Worm (Caenorhabditis elegans) whole organism, L4 larva: ENCODE results near the gene str-4.

Experiments used
- D1046.2 ChIP-seq: fragments of 200-800 bp; sonication (Bioruptor generic); IDR thresholded peaks from 2 replicates; pipeline ENCODE4 v1.3.6; 2022; ENCODE audit warnings: missing genetic modification characterization, missing compliant biosample characterization
- F10B5.3 ChIP-seq: sonication (generic microtip); optimal IDR thresholded peaks from 2 replicates; lab custom pipeline; 2016; ENCODE audit warnings: mild to moderate bottlenecking, missing genetic modification characterization, missing compliant biosample characterization
- F37D6.2 ChIP-seq: sonication (generic microtip); optimal IDR thresholded peaks from 2 replicates; lab custom pipeline; 2016; ENCODE audit warnings: mild to moderate bottlenecking, missing genetic modification characterization, missing compliant biosample characterization
- F44E2.7 ChIP-seq: fragments of 200-800 bp; sonication (Bioruptor generic); IDR thresholded peaks from 2 replicates; pipeline ENCODE4 v2.1.2; 2022; ENCODE audit warnings: missing genetic modification characterization, missing compliant biosample characterization
- T26A8.4 ChIP-seq: fragments of 200-800 bp; sonication (Bioruptor generic); IDR thresholded peaks from 2 replicates; pipeline ENCODE4 v1.3.6; 2022; ENCODE audit warnings: missing genetic modification characterization, missing compliant biosample characterization
- aha-1 ChIP-seq: fragments of 150-350 bp; peaks from one replicate; lab custom pipeline; 2014; ENCODE audit warnings: missing biosample characterization, missing genetic modification characterization
- aly-2 ChIP-seq: sonication (generic microtip); optimal IDR thresholded peaks from 2 replicates; lab custom pipeline; 2018; ENCODE audit warnings: missing biosample characterization, missing genetic modification characterization
- attf-4 ChIP-seq: sonication (generic microtip); optimal IDR thresholded peaks from 3 replicates; lab custom pipeline; 2017; ENCODE audit warnings: missing biosample characterization, missing genetic modification characterization
- ceh-32 ChIP-seq: sonication (generic microtip); optimal IDR thresholded peaks from 2 replicates; lab custom pipeline; 2016; ENCODE audit warnings: mild to moderate bottlenecking, missing genetic modification characterization, missing compliant biosample characterization; ENCODE audit not compliant: poor library complexity
- daf-16 ChIP-seq, 3 experiments: sonication (generic microtip); optimal IDR thresholded peaks; 2 replicates each; lab custom pipeline; 2016 to 2017; ENCODE audit warnings: missing genetic modification characterization in 3 of 3, missing genetic modification reagents in 3 of 3, mild to moderate bottlenecking in 2 of 3, missing compliant biosample characterization in 2 of 3, missing biosample characterization in 1 of 3, moderate library complexity in 1 of 3
- dmd-6 ChIP-seq: fragments of 200-800 bp; sonication (Bioruptor generic); IDR thresholded peaks from 2 replicates; pipeline ENCODE4 v1.3.6; 2022; ENCODE audit warnings: missing genetic modification reagents, missing genetic modification characterization, missing compliant biosample characterization
- dmd-8 ChIP-seq: fragments of 200-800 bp; sonication (Bioruptor generic); IDR thresholded peaks from 2 replicates; pipeline ENCODE4 v1.3.6; 2022; ENCODE audit warnings: missing genetic modification characterization, missing compliant biosample characterization
- dve-1 ChIP-seq: sonication (generic microtip); optimal IDR thresholded peaks from 2 replicates; lab custom pipeline; 2017; ENCODE audit warnings: antibody characterized with exemption, mild to moderate bottlenecking, missing genetic modification characterization, missing compliant biosample characterization; ENCODE audit not compliant: insufficient read depth
- egl-43 ChIP-seq: fragments of 200-800 bp; sonication (Bioruptor generic); IDR thresholded peaks from 2 replicates; pipeline ENCODE4 v1.3.6; 2022; ENCODE audit warnings: missing genetic modification reagents, missing genetic modification characterization, missing compliant biosample characterization
- fkh-10 ChIP-seq: fragments of 150-350 bp; optimal IDR thresholded peaks from 2 replicates; lab custom pipeline; 2014; ENCODE audit warnings: missing biosample characterization, missing genetic modification reagents, missing genetic modification characterization
- hmg-1.1 ChIP-seq: fragments of 200-800 bp; sonication (Bioruptor generic); IDR thresholded peaks from 2 replicates; pipeline ENCODE4 v1.3.6; 2022; ENCODE audit warnings: missing genetic modification reagents, missing genetic modification characterization, missing compliant biosample characterization
- lin-13 ChIP-seq: fragments of 150-350 bp; optimal IDR thresholded peaks from 2 replicates; lab custom pipeline; 2014; ENCODE audit warnings: missing biosample characterization, missing genetic modification reagents, missing genetic modification characterization
- lin-15B ChIP-seq: fragments of 150-350 bp; sonication (generic microtip); optimal IDR thresholded peaks from 3 replicates; lab custom pipeline; 2014; ENCODE audit warnings: missing biosample characterization, missing genetic modification characterization
- madf-5 ChIP-seq, 2 experiments: fragments of 200-800 bp; sonication (Bioruptor generic); IDR thresholded peaks; 2 replicates each; pipeline ENCODE4 v1.3.6; 2022; ENCODE audit warnings: missing compliant biosample characterization in 2 of 2, missing genetic modification characterization in 2 of 2
- mes-2 ChIP-seq: sonication (generic microtip); optimal IDR thresholded peaks from 2 replicates; lab custom pipeline; 2016; ENCODE audit warnings: missing genotype, mild to moderate bottlenecking, missing genetic modification characterization, missing compliant biosample characterization; ENCODE audit not compliant: poor library complexity, severe bottlenecking
- nhr-10 ChIP-seq: fragments of 150-350 bp; optimal IDR thresholded peaks from 2 replicates; lab custom pipeline; 2014; ENCODE audit warnings: missing biosample characterization, missing genetic modification characterization
- nhr-25 ChIP-seq: sonication (generic microtip); optimal IDR thresholded peaks from 2 replicates; lab custom pipeline; 2017; ENCODE audit warnings: missing genetic modification characterization, mild to moderate bottlenecking, missing compliant biosample characterization, antibody characterized with exemption, moderate library complexity, borderline replicate concordance; ENCODE audit not compliant: insufficient read depth
- nhr-28 ChIP-seq: fragments of 150-350 bp; optimal IDR thresholded peaks from 2 replicates; lab custom pipeline; 2014; ENCODE audit warnings: missing biosample characterization, missing genetic modification characterization
- nhr-48 ChIP-seq: sonication (generic microtip); optimal IDR thresholded peaks from 2 replicates; lab custom pipeline; 2016; ENCODE audit warnings: mild to moderate bottlenecking, missing genetic modification characterization, missing compliant biosample characterization
- php-3 ChIP-seq: fragments of 200-800 bp; sonication (Bioruptor generic); IDR thresholded peaks from 2 replicates; pipeline ENCODE4 v1.3.6; 2022; ENCODE audit warnings: missing genetic modification reagents, missing genetic modification characterization, missing compliant biosample characterization
- pqm-1 ChIP-seq: sonication (generic microtip); optimal IDR thresholded peaks from 2 replicates; lab custom pipeline; 2017; ENCODE audit warnings: missing biosample characterization, missing genetic modification characterization
- saeg-2 ChIP-seq: fragments of 200-800 bp; sonication (Bioruptor generic); IDR thresholded peaks from 2 replicates; pipeline ENCODE4 v1.3.6; 2022; ENCODE audit warnings: missing genetic modification reagents, missing genetic modification characterization, missing compliant biosample characterization
- set-16 ChIP-seq: fragments of 200-800 bp; sonication (Bioruptor generic); IDR thresholded peaks from 2 replicates; pipeline ENCODE4 v1.3.6; 2022; ENCODE audit warnings: missing genetic modification reagents, missing genetic modification characterization, missing compliant biosample characterization
- snpc-1.2 ChIP-seq: fragments of 200-800 bp; sonication (Bioruptor generic); IDR thresholded peaks from 2 replicates; pipeline ENCODE4 v1.3.6; 2022; ENCODE audit warnings: missing genetic modification reagents, missing genetic modification characterization, missing compliant biosample characterization
- tra-1 ChIP-seq: fragments of 200-800 bp; sonication (Bioruptor generic); IDR thresholded peaks from 2 replicates; pipeline ENCODE4 v1.3.6; 2022; ENCODE audit warnings: missing genetic modification reagents, missing genetic modification characterization, missing compliant biosample characterization
- unc-62 ChIP-seq, 3 experiments: fragments of 150-350 bp in 1 of 3; sonication (generic microtip); optimal IDR thresholded peaks in 2 of 3; peaks in 1 of 3; 1 replicate in 1 of 3; 2 replicates in 2 of 3; lab custom pipeline; 2014 to 2017; ENCODE audit warnings: missing biosample characterization in 3 of 3, missing genetic modification characterization in 3 of 3, missing genetic modification reagents in 3 of 3, missing genotype in 1 of 3
- ztf-7 ChIP-seq: fragments of 150-350 bp; optimal IDR thresholded peaks from 2 replicates; lab custom pipeline; 2014; ENCODE audit warnings: missing biosample characterization, missing genetic modification characterization

str-4 gene

DNA sequence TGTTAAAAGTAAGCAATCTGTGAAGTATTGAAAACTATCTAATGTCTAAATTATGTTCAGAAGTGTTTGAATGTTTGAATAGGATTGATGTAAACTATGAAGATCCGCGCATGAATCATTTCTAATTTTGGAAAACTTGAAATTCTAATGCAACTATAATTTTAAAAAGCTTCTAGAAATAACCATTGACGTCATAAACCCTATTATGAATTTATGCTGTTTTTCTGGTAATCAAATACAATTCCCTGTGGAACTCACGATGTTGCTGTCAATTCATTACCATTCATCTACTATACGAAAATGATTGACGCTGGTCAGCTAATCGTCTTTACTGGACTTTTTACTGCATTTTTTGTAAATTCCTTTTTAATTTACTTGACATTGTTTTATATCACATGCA, 12.1 kb downstream of the str-4 start, which contains the start of gene str-37:
TSS of gene str-37 (plus strand) at position 301 of the 400 bp plus-strand sequence.
- TF ChIP-seq fkh-10 (GFP tag; lab: Kevin White, UChicago) (no peak), T26A8.4 (GFP tag; lab: Robert Waterston, UW) (no peak), nhr-10 (tag; lab: Kevin White, UChicago) (no peak), ceh-32 (no peak), D1046.2 (GFP tag; lab: Robert Waterston, UW) (no peak), aly-2 (tag; lab: Kevin White, UChicago) (no peak), lin-15B (tag; lab: Kevin White, UChicago) (no peak), ztf-7 (tag; lab: Kevin White, UChicago) (no peak), aha-1 (tag; lab: Kevin White, UChicago) (no peak), snpc-1.2 (GFP tag; lab: Robert Waterston, UW) (no peak), egl-43 (GFP tag; lab: Robert Waterston, UW) (no peak), dve-1 (no peak), mes-2 (tag; lab: Kevin White, UChicago) (no peak), F44E2.7 (GFP tag; lab: Robert Waterston, UW) (no peak), nhr-25 (tag; lab: Kevin White, UChicago) (no peak)
- TF ChIP-seq, all 104 proteins: peak for 0

DNA sequence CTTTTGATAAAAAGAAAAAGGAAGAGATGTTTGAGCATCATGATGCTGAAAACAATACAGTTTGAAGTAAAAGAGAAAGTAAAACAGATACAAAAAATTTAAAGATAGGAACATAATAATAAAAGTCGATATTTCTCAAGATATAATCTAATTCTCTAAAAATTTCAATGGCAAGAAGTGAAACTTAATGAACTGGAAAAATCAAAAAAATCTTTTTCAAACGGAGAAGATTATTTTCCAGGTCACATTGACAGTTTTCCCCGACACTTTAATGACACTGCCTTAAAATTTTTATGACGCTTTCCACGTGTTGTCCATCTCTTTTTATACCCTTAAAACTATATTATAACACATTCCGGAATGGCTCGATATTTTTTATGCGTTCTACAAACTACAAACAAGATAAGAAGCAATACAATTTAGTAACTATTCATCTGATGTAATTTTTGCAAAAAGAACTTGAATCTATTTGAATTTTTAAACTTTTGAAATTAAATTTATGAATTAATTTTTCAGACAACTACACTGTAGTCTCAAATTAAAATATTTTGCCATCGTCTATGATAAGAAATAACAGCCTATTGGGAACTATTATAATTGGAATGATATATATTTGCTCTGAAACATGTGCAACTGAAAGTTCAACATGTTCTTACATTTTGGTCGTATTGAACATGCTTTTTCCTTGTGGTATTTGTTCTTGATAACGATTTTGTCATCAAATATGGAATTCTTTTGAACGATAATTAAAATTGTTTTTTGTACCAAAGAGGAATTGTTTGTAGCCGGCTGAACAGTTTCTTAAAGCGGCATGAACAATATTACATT, 14.4 kb downstream of the str-4 start, which contains the start of gene C50B6.7:
TSS of gene C50B6.7 (minus strand) at position 51 of the 828 bp plus-strand sequence.
- TF ChIP-seq unc-62 (GFP tag; optimal IDR thresholded peaks at IDR 0.05 in 1 of 2; lab: Kevin White, UChicago) (peak in 1 of 2 experiments; percentile 3), unc-62 (tag; optimal IDR thresholded peaks at IDR 0.05; lab: Kevin White, UChicago) (no peak), dmd-6 (peak; percentile 48), hmg-1.1 (no peak), attf-4 (tag; lab: Kevin White, UChicago) (no peak), pqm-1 (tag; lab: Kevin White, UChicago) (peak; percentile 22), daf-16 (GFP tag; optimal IDR thresholded peaks at IDR 0.05; lab: Kevin White, UChicago) (no peak), daf-16 (tag; optimal IDR thresholded peaks at IDR 0.05; lab: Kevin White, UChicago) (peak; percentile 52), lin-13 (no peak), nhr-48 (peak; percentile 9), dve-1 (peak; percentile 11), nhr-28 (peak; percentile 2), php-3 (GFP tag; lab: Robert Waterston, UW) (peak; percentile 90), aha-1 (tag; lab: Kevin White, UChicago) (peak; percentile 56)

- TF ChIP-seq F37D6.2 (tag; lab: Kevin White, UChicago) (no peak), tra-1 (no peak), unc-62 (GFP tag; optimal IDR thresholded peaks at IDR 0.05 in 1 of 2; lab: Kevin White, UChicago) (peak in 1 of 2 experiments; percentile 73), unc-62 (tag; optimal IDR thresholded peaks at IDR 0.05; lab: Kevin White, UChicago) (no peak)
- TF ChIP-seq, all 104 proteins: peak for 1
These were observed 18.9 kb downstream of the str-4 start, which contains the start of gene srh-15 for ce11 chrV:13320676-13321075. Gene srh-15, plus strand, starts transcription at chrV:13320976.

DNA sequence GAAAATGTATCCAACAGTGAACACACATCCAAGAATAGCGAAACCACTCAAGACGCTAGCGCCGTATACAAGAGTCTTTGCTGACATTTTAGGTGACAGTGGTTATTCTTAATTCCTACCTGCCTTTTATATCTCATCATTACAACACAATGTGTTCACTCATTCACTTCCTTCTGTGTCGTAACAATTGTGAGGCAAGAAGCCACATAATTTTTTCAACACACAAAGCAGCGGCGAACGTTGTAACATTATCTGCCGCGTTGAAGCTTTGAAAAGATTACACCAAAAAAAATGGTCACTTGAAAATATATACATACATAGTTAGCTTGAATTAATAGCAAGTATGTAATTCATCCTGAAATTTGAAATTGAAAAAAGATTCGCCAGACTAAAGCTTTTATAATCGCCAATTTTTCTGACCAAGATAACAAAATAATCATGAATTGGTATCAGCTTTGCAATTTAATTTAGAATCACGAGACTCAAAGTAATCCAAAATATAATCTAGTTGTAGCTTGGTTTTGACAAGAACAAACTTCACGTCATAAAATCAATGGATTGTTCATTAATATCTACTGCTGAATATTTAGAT, 21.5 kb downstream of the str-4 start, which contains the start of the genes col-161 and srh-18:
TSS of gene col-161 (minus strand) at position 101 of the 592 bp plus-strand sequence.
TSS of gene srh-18 (plus strand) at position 542 of the 592 bp plus-strand sequence.
- TF ChIP-seq saeg-2 (GFP tag; lab: Robert Waterston, UW) (no peak), F10B5.3 (tag; lab: Kevin White, UChicago) (no peak), aha-1 (tag; lab: Kevin White, UChicago) (peak; percentile 33)

DNA sequence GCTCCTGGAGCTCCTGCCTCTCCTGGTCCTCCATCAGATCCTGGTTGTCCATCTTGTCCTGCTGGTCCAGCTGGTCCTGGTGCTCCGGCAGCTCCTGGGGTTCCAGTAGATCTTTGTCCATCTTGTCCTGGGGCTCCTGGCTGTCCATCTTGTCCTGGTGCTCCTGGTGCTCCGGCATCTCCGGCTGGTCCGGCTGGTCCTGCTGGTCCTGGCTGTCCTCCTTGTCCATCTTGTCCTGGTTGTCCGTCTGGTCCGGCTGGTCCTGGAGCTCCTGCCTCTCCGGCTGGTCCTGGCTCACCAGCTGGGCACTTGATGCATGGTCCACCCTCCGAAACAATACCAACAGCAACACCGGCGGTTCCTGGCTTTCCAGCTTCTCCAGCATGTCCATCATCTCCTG, 22.3 kb downstream of the str-4 start:
- TF ChIP-seq set-16 (GFP tag; lab: Robert Waterston, UW): peak; percentile 98
- 0 out of 2 replicates have a peak, but pooled peaks have one; percentile 10 for TF ChIP-seq dmd-8 (GFP tag; lab: Robert Waterston, UW)
- 0 out of 4 replicates have a peak, but pooled peaks of 1 of the 2 experiments have one; percentile 7 for TF ChIP-seq madf-5 (GFP tag; IDR thresholded peaks at IDR 0.05; lab: Robert Waterston, UW)
- TF ChIP-seq, all 104 proteins: peak for 3; not testable (repeated sequence) for 101
